Worm (Caenorhabditis elegans) whole organism, late embryonic: Measurements from ENCODE around the gene ttb-1.

ENCODE experiments used
- C08G9.2 ChIP-seq: sonication (generic microtip); optimal IDR thresholded peaks from 2 replicates; lab custom pipeline; 2016; ENCODE audit warnings: mild to moderate bottlenecking, missing genetic modification characterization, moderate library complexity, missing compliant biosample characterization
- C38D4.7 ChIP-seq: fragments of 200-800 bp; sonication (Bioruptor generic); optimal IDR thresholded peaks from 2 replicates; lab custom pipeline; 2018; ENCODE audit warnings: mild to moderate bottlenecking, missing genetic modification characterization, moderate library complexity, missing compliant biosample characterization
- F13H6.1 ChIP-seq: sonication (generic microtip); optimal IDR thresholded peaks from 2 replicates; lab custom pipeline; 2016; ENCODE audit warnings: missing genetic modification characterization, missing compliant biosample characterization
- T23F11.4 ChIP-seq: fragments of 200-800 bp; sonication (Bioruptor generic); optimal IDR thresholded peaks from 2 replicates; lab custom pipeline; 2018; ENCODE audit warnings: mild to moderate bottlenecking, missing genetic modification characterization, missing compliant biosample characterization
- ceh-18 ChIP-seq: sonication (generic microtip); optimal IDR thresholded peaks from 2 replicates; lab custom pipeline; 2016; ENCODE audit warnings: missing genetic modification characterization, missing compliant biosample characterization
- ceh-24 ChIP-seq: sonication (generic microtip); optimal IDR thresholded peaks from 2 replicates; lab custom pipeline; 2016; ENCODE audit warnings: mild to moderate bottlenecking, missing genetic modification characterization, missing compliant biosample characterization
- ceh-45 ChIP-seq: fragments of 200-800 bp; sonication (Bioruptor generic); IDR thresholded peaks from 2 replicates; pipeline ENCODE4 v1.3.6; 2022; ENCODE audit warnings: missing genetic modification reagents, missing genetic modification characterization, missing compliant biosample characterization
- che-1 ChIP-seq: sonication (generic microtip); optimal IDR thresholded peaks from 2 replicates; lab custom pipeline; 2016; ENCODE audit warnings: mild to moderate bottlenecking, missing genetic modification characterization, missing compliant biosample characterization
- dmd-4 ChIP-seq: sonication (generic microtip); optimal IDR thresholded peaks from 2 replicates; lab custom pipeline; 2016; ENCODE audit warnings: borderline replicate concordance, missing genetic modification characterization, missing compliant biosample characterization
- elt-4 ChIP-seq: sonication (generic microtip); optimal IDR thresholded peaks from 2 replicates; lab custom pipeline; 2016; ENCODE audit warnings: missing genetic modification characterization, missing compliant biosample characterization
- gmeb-2 ChIP-seq: sonication (generic microtip); optimal IDR thresholded peaks from 2 replicates; lab custom pipeline; 2016; ENCODE audit warnings: missing genetic modification characterization, inconsistent platforms, missing compliant biosample characterization
- hlh-15 ChIP-seq: sonication (generic microtip); optimal IDR thresholded peaks from 2 replicates; lab custom pipeline; 2016; ENCODE audit warnings: missing genetic modification characterization, missing compliant biosample characterization
- lin-11 ChIP-seq: fragments of 200-800 bp; sonication (Bioruptor generic); optimal IDR thresholded peaks from 2 replicates; lab custom pipeline; 2018; ENCODE audit warnings: mild to moderate bottlenecking, missing genetic modification characterization, missing compliant biosample characterization
- madf-2 ChIP-seq: sonication (generic microtip); optimal IDR thresholded peaks from 2 replicates; lab custom pipeline; 2017; ENCODE audit warnings: missing genetic modification characterization, missing compliant biosample characterization
- nfya-1 ChIP-seq: sonication (generic microtip); optimal IDR thresholded peaks from 2 replicates; lab custom pipeline; 2017; ENCODE audit warnings: missing genetic modification characterization, mild to moderate bottlenecking, missing compliant biosample characterization, antibody characterized with exemption, moderate library complexity
- nhr-11 ChIP-seq: fragments of 150-350 bp; optimal IDR thresholded peaks from 2 replicates; lab custom pipeline; 2014; ENCODE audit warnings: missing biosample characterization, missing genetic modification characterization
- pag-3 ChIP-seq: sonication (generic microtip); optimal IDR thresholded peaks from 2 replicates; lab custom pipeline; 2016; ENCODE audit warnings: missing compliant biosample characterization, missing genetic modification characterization, borderline replicate concordance
- pax-1 ChIP-seq: fragments of 150-350 bp; optimal IDR thresholded peaks from 2 replicates; lab custom pipeline; 2014; ENCODE audit warnings: missing biosample characterization, missing genetic modification characterization
- pha-2 ChIP-seq: sonication (generic microtip); optimal IDR thresholded peaks from 2 replicates; lab custom pipeline; 2017; ENCODE audit warnings: mild to moderate bottlenecking, missing genetic modification characterization, missing compliant biosample characterization
- pqm-1 ChIP-seq: sonication (generic microtip); optimal IDR thresholded peaks from 2 replicates; lab custom pipeline; 2016; ENCODE audit warnings: missing genetic modification characterization, missing compliant biosample characterization
- pros-1 ChIP-seq: fragments of 150-350 bp; optimal IDR thresholded peaks from 2 replicates; lab custom pipeline; 2014; ENCODE audit warnings: missing biosample characterization, missing genetic modification reagents, missing genetic modification characterization
- rnt-1 ChIP-seq: sonication (generic microtip); optimal IDR thresholded peaks from 2 replicates; lab custom pipeline; 2016; ENCODE audit warnings: missing genetic modification characterization, missing compliant biosample characterization
- sox-2 ChIP-seq: fragments of 200-800 bp; sonication (Bioruptor generic); IDR thresholded peaks from 2 replicates; pipeline ENCODE4 v1.3.6; 2022; ENCODE audit warnings: missing genetic modification reagents, missing genetic modification characterization, missing compliant biosample characterization
- sox-4 ChIP-seq: sonication (generic microtip); optimal IDR thresholded peaks from 2 replicates; lab custom pipeline; 2017; ENCODE audit warnings: mild to moderate bottlenecking, missing genetic modification characterization, inconsistent platforms, missing compliant biosample characterization
- syd-9 ChIP-seq: sonication (generic microtip); optimal IDR thresholded peaks from 2 replicates; lab custom pipeline; 2016; ENCODE audit warnings: mild to moderate bottlenecking, missing genetic modification characterization, moderate library complexity, missing compliant biosample characterization
- tbx-2 ChIP-seq: sonication (generic microtip); optimal IDR thresholded peaks from 2 replicates; lab custom pipeline; 2016; ENCODE audit warnings: missing genetic modification characterization, missing compliant biosample characterization
- unc-3 ChIP-seq, 2 experiments: fragments of 200-800 bp in 1 of 2; sonication (Bioruptor generic) in 1 of 2; sonication (generic microtip) in 1 of 2; conservative IDR thresholded peaks in 1 of 2; optimal IDR thresholded peaks in 1 of 2; 2 replicates each; pipeline versions ENCODE4 v1.3.6 to Lab custom; 2016 to 2022; ENCODE audit warnings: missing compliant biosample characterization in 2 of 2, missing genetic modification characterization in 2 of 2, missing genetic modification reagents in 1 of 2
- unc-42 ChIP-seq: sonication (generic microtip); optimal IDR thresholded peaks from 2 replicates; lab custom pipeline; 2016; ENCODE audit warnings: missing genotype, missing genetic modification characterization, missing compliant biosample characterization
- unc-55 ChIP-seq: sonication (generic microtip); optimal IDR thresholded peaks from 2 replicates; lab custom pipeline; 2017; ENCODE audit warnings: missing biosample characterization, missing genetic modification reagents, missing genetic modification characterization
- unc-86 ChIP-seq: sonication (generic microtip); optimal IDR thresholded peaks from 2 replicates; lab custom pipeline; 2016; ENCODE audit warnings: missing genetic modification characterization, missing compliant biosample characterization
- zip-5 ChIP-seq: sonication (generic microtip); optimal IDR thresholded peaks from 2 replicates; lab custom pipeline; 2016; ENCODE audit warnings: missing genetic modification characterization, missing compliant biosample characterization
- ztf-16 ChIP-seq: sonication (generic microtip); optimal IDR thresholded peaks from 2 replicates; lab custom pipeline; 2017; ENCODE audit warnings: missing genetic modification characterization, missing compliant biosample characterization

Gene ttb-1

DNA sequence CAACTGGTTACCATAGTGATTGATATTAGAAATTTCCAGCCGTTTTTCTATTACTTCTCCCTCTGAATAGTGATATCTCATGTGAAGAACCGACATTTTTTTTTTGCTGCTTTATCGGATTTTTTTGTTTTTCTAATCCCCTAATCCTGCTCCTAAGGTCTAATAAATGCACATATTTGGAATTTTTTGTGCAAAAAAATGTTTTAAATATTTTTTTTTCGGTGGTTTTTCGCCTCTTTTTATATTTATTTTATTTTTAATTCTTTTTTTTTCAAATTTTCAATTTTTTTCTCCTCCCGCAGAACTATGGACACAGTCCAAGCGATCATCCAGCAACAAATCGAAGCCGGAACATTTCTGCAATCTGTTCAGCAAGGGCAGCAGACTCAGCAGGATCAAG is 10.1 kb downstream of the ttb-1 start, which contains the start of gene Y108G3AL.2:
TSS of gene Y108G3AL.2 (plus strand) at position 301 of the 400 bp plus-strand sequence.
- TF ChIP-seq C08G9.2 (tag; lab: Kevin White, UChicago) (no peak), unc-55 (GFP tag; lab: Kevin White, UChicago) (no peak), che-1 (tag; lab: Kevin White, UChicago) (no peak), ceh-18 (tag; lab: Kevin White, UChicago) (no peak), dmd-4 (tag; lab: Kevin White, UChicago) (no peak), C38D4.7 (no peak), F13H6.1 (tag; lab: Kevin White, UChicago) (no peak)

DNA sequence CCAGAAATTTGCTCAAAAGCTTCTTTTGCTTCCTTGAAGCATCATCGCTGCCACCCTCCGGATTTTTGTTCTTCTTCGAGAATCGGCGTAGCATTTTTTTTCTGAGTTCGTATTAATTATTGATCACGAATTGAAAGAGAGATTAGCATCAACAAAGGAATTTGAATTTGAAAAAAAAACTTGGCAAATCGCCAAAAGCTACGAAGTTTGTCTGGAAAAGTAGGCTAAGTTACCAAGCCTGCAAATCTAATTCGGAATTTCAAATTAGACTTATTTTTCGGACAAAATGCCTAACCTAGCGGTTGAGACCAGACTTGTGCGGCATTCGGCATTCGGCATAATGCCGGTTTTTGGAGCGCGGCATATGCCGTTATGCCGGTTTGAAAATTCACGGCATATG is 15.5 kb downstream of the ttb-1 start, which contains the start of gene cfap-36:
TSS of gene cfap-36 (minus strand) at position 101 of the 400 bp plus-strand sequence.
- no peak for TF ChIP-seq hlh-15
- TF ChIP-seq pax-1 (tag; lab: Kevin White, UChicago): no peak
- TF ChIP-seq nhr-11 (tag; lab: Kevin White, UChicago): no peak
- no peak for TF ChIP-seq ceh-45 (GFP tag; lab: Robert Waterston, UW)
- TF ChIP-seq ceh-24 (tag; lab: Kevin White, UChicago): no peak

DNA sequence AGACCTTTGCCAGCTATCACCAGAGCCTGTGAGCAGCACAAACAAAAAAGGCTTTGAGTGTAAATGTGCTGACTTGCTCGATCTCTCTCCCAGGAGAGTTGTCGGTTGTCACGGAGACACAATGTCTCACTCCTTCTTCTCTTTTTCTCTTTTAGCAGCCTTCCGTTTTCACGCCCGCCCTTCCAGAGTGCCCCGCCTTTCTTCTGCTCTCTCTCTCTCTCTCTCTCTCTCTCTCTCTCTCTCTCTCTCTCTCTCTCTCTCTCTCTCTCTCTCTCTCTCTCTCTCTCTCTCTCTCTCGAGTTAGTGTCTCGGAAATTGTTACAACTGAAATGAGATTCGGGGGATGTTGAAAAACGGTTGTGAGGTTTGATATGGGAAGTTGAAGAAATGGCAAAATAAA is 16.8 kb downstream of the ttb-1 start:
- TF ChIP-seq T23F11.4 (peak; percentile 1), pqm-1 (tag; lab: Kevin White, UChicago) (no peak)

DNA sequence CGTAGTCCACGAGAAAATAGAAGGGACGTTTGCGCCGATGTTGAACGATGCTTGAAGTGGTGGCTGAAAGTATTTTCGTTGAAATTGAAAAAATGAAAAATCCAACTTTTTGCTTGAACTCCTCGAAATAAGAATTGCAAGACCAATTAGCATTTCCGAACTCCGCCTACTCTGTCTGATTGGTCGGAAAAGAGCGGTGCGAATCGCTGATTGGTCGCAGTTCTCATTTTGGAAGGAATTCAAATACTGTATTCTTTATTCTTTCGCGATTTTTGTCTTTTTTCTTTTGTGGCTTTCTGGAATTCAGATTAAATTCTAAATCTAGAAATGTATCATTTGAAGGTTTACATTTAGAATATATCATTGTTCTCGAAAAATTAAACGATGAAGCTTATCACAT is 17.9 kb downstream of the ttb-1 start:
- TF ChIP-seq pros-1 (tag; lab: Kevin White, UChicago) (no peak), lin-11 (tag; lab: Kevin White, UChicago) (no peak), ceh-18 (tag; lab: Kevin White, UChicago) (no peak), nfya-1 (tag; lab: Kevin White, UChicago) (peak; percentile 73), unc-86 (tag; lab: Kevin White, UChicago) (no peak), madf-2 (tag; lab: Kevin White, UChicago) (no peak), syd-9 (tag; lab: Kevin White, UChicago) (no peak), pha-2 (tag; lab: Kevin White, UChicago) (no peak)
- TF ChIP-seq, all 69 proteins: peak for 1

DNA sequence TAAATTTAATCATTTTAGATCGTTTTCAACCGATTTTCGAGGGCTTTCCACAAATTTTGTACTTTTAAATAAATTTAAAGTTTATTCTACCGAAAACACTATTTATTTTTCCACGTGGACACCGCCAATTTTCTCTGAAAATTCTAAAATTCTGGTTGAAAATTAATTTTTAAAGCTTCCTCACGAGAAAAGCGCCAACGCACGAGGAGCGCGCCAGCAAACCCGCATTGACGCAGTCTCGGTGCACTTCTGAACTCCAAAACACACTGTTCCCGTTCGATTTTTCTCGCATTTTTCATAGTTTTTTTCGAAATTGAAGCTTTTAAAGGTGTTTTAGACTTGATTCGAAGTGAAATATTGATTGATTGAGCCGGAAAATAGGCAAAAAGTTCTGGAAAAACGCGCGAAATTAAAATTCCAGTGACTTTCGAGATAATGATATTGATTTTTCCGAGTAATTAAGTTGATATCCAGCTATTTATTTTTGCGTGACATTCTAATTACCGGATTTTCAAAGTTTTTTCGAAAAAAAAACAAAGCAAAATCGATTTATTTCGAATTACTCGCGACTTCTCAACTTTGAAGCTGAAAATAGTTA is 20.4 kb downstream of the ttb-1 start, which contains the start of gene cul-3:
TSS of gene cul-3 (plus strand) at position 548 of the 598 bp plus-strand sequence.
- TF ChIP-seq zip-5 (no peak), rnt-1 (tag; lab: Kevin White, UChicago) (no peak), pag-3 (tag; lab: Kevin White, UChicago) (no peak), tbx-2 (tag; lab: Kevin White, UChicago) (no peak), che-1 (tag; lab: Kevin White, UChicago) (no peak), elt-4 (tag; lab: Kevin White, UChicago) (no peak), nfya-1 (tag; lab: Kevin White, UChicago) (peak; percentile 39), unc-42 (tag; lab: Kevin White, UChicago) (peak; percentile 4), unc-3 (GFP tag; conservative IDR thresholded peaks at IDR 0.05; lab: Robert Waterston, UW) (no peak), unc-3 (tag; optimal IDR thresholded peaks at IDR 0.05; lab: Kevin White, UChicago) (no peak), sox-2 (GFP tag; lab: Robert Waterston, UW) (no peak), sox-4 (tag; lab: Kevin White, UChicago) (no peak), ceh-18 (tag; lab: Kevin White, UChicago) (no peak), ztf-16 (tag; lab: Kevin White, UChicago) (peak; percentile 17), gmeb-2 (tag; lab: Kevin White, UChicago) (no peak), syd-9 (tag; lab: Kevin White, UChicago) (no peak)
